Fruit fly (Drosophila melanogaster) whole organism, embryonic: ENCODE measurements around the gene CG7484.
A peak's percentile ranks its signal among the peaks of the same experiment; 100 is the strongest.

ENCODE experiments used
- Asciz ChIP-seq: fragments of 200-800 bp; sonication (Bioruptor generic); optimal IDR thresholded peaks from 2 replicates; lab custom pipeline; 2017; ENCODE audit warnings: missing biosample characterization, mild to moderate bottlenecking, missing genetic modification characterization, missing genetic modification reagents
- CG10366 ChIP-seq: fragments of 200-800 bp; sonication (Bioruptor generic); IDR thresholded peaks from 2 replicates; pipeline ENCODE4 v1.3.6; 2022; ENCODE audit warnings: missing biosample characterization, missing genetic modification characterization
- CG10462 ChIP-seq: fragments of 200-800 bp; sonication (Bioruptor generic); optimal IDR thresholded peaks from 2 replicates; lab custom pipeline; 2016; ENCODE audit warnings: missing biosample characterization, missing genetic modification characterization
- CG11398 ChIP-seq: fragments of 200-800 bp; sonication (Bioruptor generic); optimal IDR thresholded peaks from 2 replicates; lab custom pipeline; 2016; ENCODE audit warnings: missing biosample characterization, missing genetic modification characterization
- CG11456 ChIP-seq: fragments of 200-800 bp; sonication (Bioruptor generic); IDR thresholded peaks from 3 replicates; pipeline ENCODE4 v1.3.6; 2022; ENCODE audit warnings: missing biosample characterization, missing genetic modification characterization
- CG12155 ChIP-seq: fragments of 200-800 bp; sonication (Bioruptor generic); optimal IDR thresholded peaks from 3 replicates; lab custom pipeline; 2016; ENCODE audit warnings: missing biosample characterization, missing genetic modification characterization
- CG12391 ChIP-seq: fragments of 200-800 bp; sonication (Bioruptor generic); optimal IDR thresholded peaks from 3 replicates; lab custom pipeline; 2018; ENCODE audit warnings: missing biosample characterization, mild to moderate bottlenecking, missing genetic modification characterization, moderate library complexity
- CG13296 ChIP-seq: fragments of 200-800 bp; sonication (Bioruptor generic); optimal IDR thresholded peaks from 3 replicates; lab custom pipeline; 2018; ENCODE audit warnings: missing biosample characterization, mild to moderate bottlenecking, missing genetic modification characterization
- CG16815 ChIP-seq: fragments of 200-800 bp; sonication (Bioruptor generic); optimal IDR thresholded peaks from 3 replicates; lab custom pipeline; 2017; ENCODE audit warnings: missing biosample characterization, mild to moderate bottlenecking, missing genetic modification characterization
- CG2129 ChIP-seq: fragments of 200-800 bp; sonication (Bioruptor generic); IDR thresholded peaks from 2 replicates; pipeline ENCODE4 v1.3.6; 2022; ENCODE audit warnings: missing biosample characterization, missing genetic modification characterization; ENCODE audit not compliant: partially characterized antibody
- CG30020 ChIP-seq: fragments of 200-800 bp; optimal IDR thresholded peaks from 2 replicates; lab custom pipeline; 2019; ENCODE audit warnings: missing biosample characterization, mild to moderate bottlenecking, missing genetic modification characterization, moderate library complexity
- CG31388 ChIP-seq: fragments of 200-800 bp; sonication (Bioruptor generic); optimal IDR thresholded peaks from 2 replicates; lab custom pipeline; 2016; ENCODE audit warnings: missing biosample characterization, missing genetic modification characterization
- CG32767 ChIP-seq: fragments of 200-800 bp; sonication (Bioruptor generic); IDR thresholded peaks from 2 replicates; pipeline ENCODE4 v1.3.6; 2022; ENCODE audit warnings: missing biosample characterization, missing genetic modification characterization
- CG3407 ChIP-seq: fragments of 200-800 bp; sonication (Bioruptor generic); optimal IDR thresholded peaks from 2 replicates; lab custom pipeline; 2018; ENCODE audit warnings: missing biosample characterization, mild to moderate bottlenecking, missing genetic modification characterization
- CG34224 ChIP-seq: fragments of 200-800 bp; sonication (Bioruptor generic); IDR thresholded peaks from 3 replicates; pipeline ENCODE4 v1.3.6; 2022; ENCODE audit warnings: missing biosample characterization, missing genetic modification characterization; ENCODE audit not compliant: partially characterized antibody
- CG42726 ChIP-seq: fragments of 200-800 bp; sonication (Bioruptor generic); IDR thresholded peaks from 2 replicates; pipeline ENCODE4 v1.3.6; 2022; ENCODE audit warnings: missing biosample characterization, missing genetic modification characterization; ENCODE audit not compliant: partially characterized antibody
- CG5245 ChIP-seq: fragments of 200-800 bp; sonication (Bioruptor generic); optimal IDR thresholded peaks from 3 replicates; lab custom pipeline; 2016; ENCODE audit warnings: missing biosample characterization, missing genetic modification characterization
- CG6175 ChIP-seq: fragments of 200-800 bp; sonication (Bioruptor generic); IDR thresholded peaks from 3 replicates; pipeline ENCODE4 v1.3.6; 2022; ENCODE audit warnings: missing biosample characterization, missing genetic modification characterization
- CG6765 ChIP-seq: fragments of 200-800 bp; sonication (Bioruptor generic); optimal IDR thresholded peaks from 3 replicates; lab custom pipeline; 2017; ENCODE audit warnings: missing biosample characterization, mild to moderate bottlenecking, missing genetic modification characterization
- CG7745 ChIP-seq: fragments of 200-800 bp; sonication (Bioruptor generic); optimal IDR thresholded peaks from 2 replicates; lab custom pipeline; 2018; ENCODE audit warnings: missing biosample characterization, mild to moderate bottlenecking, missing genetic modification characterization, moderate library complexity
- CG7786 ChIP-seq: fragments of 200-800 bp; sonication (Bioruptor generic); optimal IDR thresholded peaks from 2 replicates; lab custom pipeline; 2016; ENCODE audit warnings: missing biosample characterization, missing genetic modification characterization
- CG9727 ChIP-seq: fragments of 200-800 bp; sonication (Bioruptor generic); optimal IDR thresholded peaks from 3 replicates; lab custom pipeline; 2017; ENCODE audit warnings: missing biosample characterization, mild to moderate bottlenecking, missing genetic modification characterization
- E2f1 ChIP-seq: fragments of 200-800 bp; sonication (Bioruptor generic); IDR thresholded peaks from 2 replicates; pipeline ENCODE4 v1.3.6; 2022; ENCODE audit warnings: missing biosample characterization, missing genetic modification characterization
- Hey ChIP-seq: fragments of 200-800 bp; sonication (Bioruptor generic); optimal IDR thresholded peaks from 3 replicates; lab custom pipeline; 2018; ENCODE audit warnings: missing biosample characterization, mild to moderate bottlenecking, missing genetic modification characterization
- Hr3 ChIP-seq: fragments of 200-800 bp; sonication (Bioruptor generic); optimal IDR thresholded peaks from 3 replicates; lab custom pipeline; 2016; ENCODE audit warnings: missing biosample characterization, missing genetic modification characterization
- MTF-1 ChIP-seq: fragments of 200-800 bp; sonication (Bioruptor generic); optimal IDR thresholded peaks from 2 replicates; lab custom pipeline; 2018; ENCODE audit warnings: missing biosample characterization, mild to moderate bottlenecking, missing genetic modification characterization, borderline replicate concordance
- Optix ChIP-seq: fragments of 200-800 bp; sonication (Bioruptor generic); IDR thresholded peaks from 3 replicates; pipeline ENCODE4 v1.3.6; 2022; ENCODE audit warnings: missing biosample characterization, missing genetic modification characterization
- TFAM ChIP-seq: fragments of 200-800 bp; sonication (Bioruptor generic); optimal IDR thresholded peaks from 2 replicates; lab custom pipeline; 2017; ENCODE audit warnings: missing biosample characterization, missing genetic modification characterization, inconsistent platforms
- btn ChIP-seq: fragments of 200-800 bp; sonication (Bioruptor generic); optimal IDR thresholded peaks from 2 replicates; lab custom pipeline; 2016; ENCODE audit warnings: missing biosample characterization, missing genetic modification characterization
- cad ChIP-seq: fragments of >200 bp; optimal IDR thresholded peaks from 2 replicates; lab custom pipeline; 2017; ENCODE audit warnings: missing biosample characterization, missing genetic modification characterization
- crc ChIP-seq: fragments of 200-800 bp; sonication (Bioruptor generic); optimal IDR thresholded peaks from 2 replicates; lab custom pipeline; 2016; ENCODE audit warnings: missing biosample characterization, missing genetic modification characterization
- cwo ChIP-seq: fragments of 200-800 bp; sonication (Bioruptor generic); optimal IDR thresholded peaks from 3 replicates; lab custom pipeline; 2017; ENCODE audit warnings: missing biosample characterization, missing genetic modification characterization, mild to moderate bottlenecking, moderate library complexity, missing genetic modification reagents
- dpn ChIP-seq, 2 experiments: fragments of 200-800 bp; sonication (Bioruptor generic); optimal IDR thresholded peaks; 3 replicates each; lab custom pipeline; 2016; ENCODE audit warnings: missing biosample characterization in 2 of 2, missing genetic modification characterization in 2 of 2
- emc ChIP-seq: fragments of 200-800 bp; sonication (Bioruptor generic); optimal IDR thresholded peaks from 2 replicates; lab custom pipeline; 2016; ENCODE audit warnings: missing biosample characterization, missing genetic modification characterization
- gsb-n ChIP-seq: fragments of 200-800 bp; sonication (Bioruptor generic); optimal IDR thresholded peaks from 3 replicates; lab custom pipeline; 2018; ENCODE audit warnings: missing biosample characterization, mild to moderate bottlenecking, missing genetic modification characterization
- ham ChIP-seq: fragments of 200-800 bp; sonication (Bioruptor generic); IDR thresholded peaks from 2 replicates; pipeline ENCODE4 v1.3.6; 2022; ENCODE audit warnings: missing biosample characterization, missing genetic modification characterization
- ind ChIP-seq: fragments of 200-800 bp; sonication (Bioruptor generic); optimal IDR thresholded peaks from 3 replicates; lab custom pipeline; 2016; ENCODE audit warnings: missing biosample characterization, missing genetic modification characterization
- maf-S ChIP-seq: fragments of 200-800 bp; sonication (Bioruptor generic); optimal IDR thresholded peaks from 2 replicates; lab custom pipeline; 2016; ENCODE audit warnings: missing biosample characterization, missing genetic modification characterization
- odd ChIP-seq: fragments of 200-800 bp; sonication (Bioruptor generic); optimal IDR thresholded peaks from 2 replicates; lab custom pipeline; 2017; ENCODE audit warnings: missing biosample characterization, mild to moderate bottlenecking, missing genetic modification characterization
- prd ChIP-seq, 3 experiments: fragments of >200 bp in 2 of 3; fragments of 200-800 bp in 1 of 3; sonication (Bioruptor generic) in 1 of 3; optimal IDR thresholded peaks in 2 of 3; IDR thresholded peaks in 1 of 3; 2 replicates in 2 of 3; 3 replicates in 1 of 3; pipeline versions ENCODE4 v1.3.6 to Lab custom; 2017 to 2022; ENCODE audit warnings: missing biosample characterization in 1 of 3, missing genetic modification characterization in 1 of 3
- repo ChIP-seq: fragments of 200-800 bp; sonication (Bioruptor generic); optimal IDR thresholded peaks from 2 replicates; lab custom pipeline; 2016; ENCODE audit warnings: missing biosample characterization, missing genetic modification characterization
- sima ChIP-seq: fragments of 200-800 bp; sonication (Bioruptor generic); optimal IDR thresholded peaks from 2 replicates; lab custom pipeline; 2016; ENCODE audit warnings: missing biosample characterization, missing genetic modification characterization
- stc ChIP-seq: fragments of 200-800 bp; sonication (Bioruptor generic); IDR thresholded peaks from 2 replicates; pipeline ENCODE4 v1.3.6; 2022; ENCODE audit warnings: missing biosample characterization, missing genetic modification characterization
- stwl ChIP-seq: fragments of 200-800 bp; sonication (Bioruptor generic); optimal IDR thresholded peaks from 3 replicates; lab custom pipeline; 2018; ENCODE audit warnings: missing biosample characterization, mild to moderate bottlenecking, missing genetic modification characterization, moderate library complexity
- tap ChIP-seq: fragments of 200-800 bp; optimal IDR thresholded peaks from 3 replicates; lab custom pipeline; 2019; ENCODE audit warnings: missing biosample characterization, mild to moderate bottlenecking, missing genetic modification characterization, moderate library complexity
- ttk ChIP-seq: fragments of 200-800 bp; sonication (Bioruptor generic); IDR thresholded peaks from 2 replicates; pipeline ENCODE4 v2.1.2; 2022; ENCODE audit warnings: missing biosample characterization, missing genetic modification characterization
- usp ChIP-seq: fragments of >200 bp; optimal IDR thresholded peaks from 2 replicates; lab custom pipeline; 2017; ENCODE audit warnings: missing biosample characterization, missing genetic modification characterization
- vnd ChIP-seq: fragments of 200-800 bp; sonication (Bioruptor generic); IDR thresholded peaks from 3 replicates; pipeline ENCODE4 v1.3.6; 2022; ENCODE audit warnings: missing biosample characterization, missing genetic modification characterization; ENCODE audit not compliant: partially characterized antibody

Gene CG7484

DNA sequence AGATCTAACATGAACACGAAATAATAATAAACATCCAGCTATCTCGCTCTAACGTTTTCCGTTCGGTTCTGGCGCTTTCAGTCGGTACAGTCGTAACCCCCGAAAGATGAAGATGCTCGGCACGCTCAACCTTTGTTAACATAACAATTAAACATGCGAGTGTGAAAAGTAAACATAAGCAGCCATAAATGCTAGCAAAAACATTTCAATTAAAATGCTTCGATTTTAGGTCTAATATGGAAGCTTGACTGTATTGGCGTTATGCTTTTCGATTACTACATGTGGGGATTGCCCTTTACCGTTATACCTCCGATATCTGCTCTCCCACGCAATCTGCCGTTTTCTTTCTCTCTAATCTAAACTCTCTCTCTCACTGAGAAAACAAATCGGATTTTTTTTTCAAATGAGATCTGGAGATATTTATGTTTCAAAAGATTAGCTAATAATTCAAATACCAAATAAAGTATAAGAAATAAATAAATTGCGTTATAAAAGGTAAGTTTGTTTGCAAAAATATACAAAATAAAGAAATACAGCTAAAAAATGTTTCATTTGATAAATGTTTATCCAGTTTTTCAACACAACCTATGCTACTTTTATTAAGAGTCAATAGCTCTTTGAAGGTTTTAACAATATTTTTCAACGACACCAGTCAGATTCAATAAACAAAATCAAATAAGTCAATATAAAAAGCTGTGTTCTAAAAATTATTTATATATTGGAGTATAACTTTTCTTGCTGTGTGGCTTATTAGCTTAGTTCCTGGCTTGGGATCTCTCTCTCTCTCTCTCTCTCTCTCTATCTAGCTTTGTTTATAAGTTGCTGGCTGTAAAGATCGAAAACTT, 4.2 kb downstream of the CG7484 start (continued):
- peak; percentile 86 for TF ChIP-seq cwo (GFP tag; lab: Kevin White, UChicago)
- TF ChIP-seq CG6765 (GFP tag; lab: Kevin White, UChicago), result peak; percentile 73
- TF ChIP-seq CG10462 (GFP tag; lab: Kevin White, UChicago), result peak; percentile 68
- peak; percentile 76 for TF ChIP-seq CG16815 (GFP tag; lab: Kevin White, UChicago)
- TF ChIP-seq CG32767, result peak; percentile 72
- TF ChIP-seq gsb-n, result peak; percentile 85
- TF ChIP-seq CG5245 (GFP tag; lab: Kevin White, UChicago), result peak; percentile 85
- peak; percentile 90 for TF ChIP-seq ttk (GFP tag; lab: Robert Waterston, UW)
- TF ChIP-seq CG6175 (GFP tag; lab: Robert Waterston, UW), result peak; percentile 90; the same call in 2 of the 3 replicates
- peak; percentile 63 for TF ChIP-seq CG7745
- TF ChIP-seq TFAM (GFP tag; lab: Kevin White, UChicago), result peak; percentile 51
- peak; percentile 81 for TF ChIP-seq tap (tag; lab: Kevin White, UChicago)
- TF ChIP-seq stwl (tag; lab: Kevin White, UChicago), result no peak
- no peak for TF ChIP-seq prd (optimal IDR thresholded peaks at IDR 0.05; lab: Kevin White, UChicago)
- peak; percentile 94 for TF ChIP-seq prd (GFP tag; IDR thresholded peaks at IDR 0.05; lab: Robert Waterston, UW)
- peak; percentile 93 for TF ChIP-seq CG10366 (GFP tag; lab: Robert Waterston, UW)
- peak; percentile 57 for TF ChIP-seq sima (GFP tag; lab: Kevin White, UChicago)
- TF ChIP-seq CG9727 (GFP tag; lab: Kevin White, UChicago), result peak; percentile 65
- TF ChIP-seq CG13296 (GFP tag; lab: Kevin White, UChicago), result peak; percentile 79
- TF ChIP-seq Hr3 (GFP tag; lab: Kevin White, UChicago), result peak; percentile 75
- TF ChIP-seq Optix, result peak; percentile 91
- TF ChIP-seq CG3407 (GFP tag; lab: Kevin White, UChicago), result peak; percentile 67
- TF ChIP-seq CG30020, result peak; percentile 6
- TF ChIP-seq CG11456, result peak; percentile 94
- TF ChIP-seq odd (GFP tag; lab: Kevin White, UChicago), result peak; percentile 78
- no peak for TF ChIP-seq CG42726
- peak; percentile 88 for TF ChIP-seq crc (GFP tag; lab: Kevin White, UChicago)
- no peak for TF ChIP-seq CG2129 (GFP tag; lab: Robert Waterston, UW)
- peak; percentile 89 for TF ChIP-seq emc (GFP tag; lab: Kevin White, UChicago)
- TF ChIP-seq CG11398, result peak; percentile 82
- peak; percentile 72 for TF ChIP-seq btn (GFP tag; lab: Kevin White, UChicago)
- TF ChIP-seq Hey (tag; lab: Kevin White, UChicago), result peak; percentile 57
- TF ChIP-seq repo (GFP tag; lab: Kevin White, UChicago), result peak; percentile 79
- TF ChIP-seq CG7786, result peak; percentile 96
- TF ChIP-seq CG12155 (GFP tag; lab: Kevin White, UChicago), result peak; percentile 85
- peak; percentile 87 for TF ChIP-seq MTF-1
- peak; percentile 68 for TF ChIP-seq CG31388 (GFP tag; lab: Kevin White, UChicago)
- TF ChIP-seq CG34224 (GFP tag; lab: Robert Waterston, UW), result no peak
- peak; percentile 91 for TF ChIP-seq E2f1 (GFP tag; lab: Robert Waterston, UW)
- peak; percentile 85 for TF ChIP-seq maf-S (GFP tag; lab: Kevin White, UChicago)
- no peak for TF ChIP-seq cad
- TF ChIP-seq Asciz (GFP tag; lab: Kevin White, UChicago), result peak; percentile 82
- no peak for TF ChIP-seq vnd (GFP tag; lab: Robert Waterston, UW)
- peak; percentile 93 to 94 for TF ChIP-seq dpn (GFP tag; optimal IDR thresholded peaks at IDR 0.05; lab: Kevin White, UChicago)
- peak; percentile 80 for TF ChIP-seq CG12391
- TF ChIP-seq usp (GFP tag; lab: Kevin White, UChicago), result no peak
- peak; percentile 90 for TF ChIP-seq ind (GFP tag; lab: Kevin White, UChicago)
- peak; percentile 93 for TF ChIP-seq stc (GFP tag; lab: Robert Waterston, UW)
- TF ChIP-seq ham (GFP tag; lab: Robert Waterston, UW), result peak; percentile 74; the same call in 1 of the 2 replicates
